Fruit fly (Drosophila melanogaster) whole organism, pupa: Measurements from ENCODE around the gene CG14564.

ENCODE experiments used
- CG10348 ChIP-seq: fragments of 200-800 bp; sonication (Bioruptor generic); IDR thresholded peaks from 2 replicates; pipeline ENCODE4 v1.3.6; 2022; ENCODE audit warnings: missing biosample characterization, missing genetic modification characterization
- CG12605 ChIP-seq: fragments of 200-800 bp; sonication (Bioruptor generic); IDR thresholded peaks from 2 replicates; pipeline ENCODE4 v1.3.6; 2022; ENCODE audit warnings: missing biosample characterization, missing genetic modification characterization
- CG13204 ChIP-seq: fragments of 200-800 bp; sonication (Bioruptor generic); optimal IDR thresholded peaks from 2 replicates; lab custom pipeline; 2018; ENCODE audit warnings: missing biosample characterization, mild to moderate bottlenecking, missing genetic modification characterization, moderate library complexity
- CG14655 ChIP-seq: fragments of 200-800 bp; sonication (Bioruptor generic); optimal IDR thresholded peaks from 3 replicates; lab custom pipeline; 2017; ENCODE audit warnings: mild to moderate bottlenecking, missing biosample characterization, missing genetic modification reagents, missing genetic modification characterization
- CG15710 ChIP-seq: fragments of 200-800 bp; sonication (Bioruptor generic); optimal IDR thresholded peaks from 2 replicates; lab custom pipeline; 2018; ENCODE audit warnings: missing biosample characterization, mild to moderate bottlenecking, missing genetic modification characterization, moderate library complexity
- CG17806 ChIP-seq: fragments of 200-800 bp; sonication (Bioruptor generic); optimal IDR thresholded peaks from 2 replicates; lab custom pipeline; 2018; ENCODE audit warnings: missing biosample characterization, mild to moderate bottlenecking, missing genetic modification characterization, moderate library complexity
- CG32121 ChIP-seq: fragments of 200-800 bp; sonication (Bioruptor generic); IDR thresholded peaks from 2 replicates; pipeline ENCODE4 v1.3.6; 2022; ENCODE audit warnings: missing biosample characterization, missing genetic modification characterization
- CG34367 ChIP-seq: fragments of 200-800 bp; sonication (Bioruptor generic); optimal IDR thresholded peaks from 2 replicates; lab custom pipeline; 2018; ENCODE audit warnings: missing biosample characterization, mild to moderate bottlenecking, missing genetic modification characterization
- CG4496 ChIP-seq: fragments of 200-800 bp; sonication (Bioruptor generic); IDR thresholded peaks from 3 replicates; pipeline ENCODE4 v1.3.6; 2022; ENCODE audit warnings: missing biosample characterization, missing genetic modification characterization
- CG8159 ChIP-seq: fragments of 200-800 bp; sonication (Bioruptor generic); optimal IDR thresholded peaks from 3 replicates; lab custom pipeline; 2018; ENCODE audit warnings: missing biosample characterization, mild to moderate bottlenecking, missing genetic modification characterization, moderate library complexity
- CG8301 ChIP-seq: fragments of 200-800 bp; sonication (Bioruptor generic); optimal IDR thresholded peaks from 2 replicates; lab custom pipeline; 2018; ENCODE audit warnings: missing biosample characterization, mild to moderate bottlenecking, missing genetic modification characterization
- CG9948 ChIP-seq: fragments of 200-800 bp; sonication (Bioruptor generic); optimal IDR thresholded peaks from 2 replicates; lab custom pipeline; 2018; ENCODE audit warnings: missing biosample characterization, mild to moderate bottlenecking, missing genetic modification characterization, moderate library complexity
- D1 ChIP-seq: fragments of 200-800 bp; sonication (Bioruptor generic); optimal IDR thresholded peaks from 2 replicates; lab custom pipeline; 2018; ENCODE audit warnings: missing biosample characterization, mild to moderate bottlenecking, missing genetic modification characterization, moderate library complexity
- EcR ChIP-seq: fragments of 200-800 bp; sonication (Bioruptor generic); optimal IDR thresholded peaks from 3 replicates; lab custom pipeline; 2019; ENCODE audit warnings: missing biosample characterization, missing genetic modification characterization, mild to moderate bottlenecking, moderate library complexity, missing genetic modification reagents
- Ets98B ChIP-seq: fragments of 200-800 bp; sonication (Bioruptor generic); IDR thresholded peaks from 2 replicates; pipeline ENCODE4 v1.3.6; 2022; ENCODE audit warnings: missing biosample characterization, missing genetic modification characterization
- Pif1A ChIP-seq: fragments of 200-800 bp; sonication (Bioruptor generic); optimal IDR thresholded peaks from 3 replicates; lab custom pipeline; 2016; ENCODE audit warnings: missing biosample characterization, missing genetic modification characterization
- Pif1B ChIP-seq: fragments of 200-800 bp; sonication (Bioruptor generic); optimal IDR thresholded peaks from 3 replicates; lab custom pipeline; 2016; ENCODE audit warnings: missing biosample characterization, missing genetic modification characterization
- Snoo ChIP-seq: fragments of 200-800 bp; sonication (Bioruptor generic); optimal IDR thresholded peaks from 3 replicates; lab custom pipeline; 2017; ENCODE audit warnings: missing biosample characterization, mild to moderate bottlenecking, missing genetic modification characterization, inconsistent platforms
- fd96Ca ChIP-seq: fragments of 200-800 bp; sonication (Bioruptor generic); IDR thresholded peaks from 3 replicates; pipeline ENCODE4 v1.3.6; 2022; ENCODE audit warnings: missing biosample characterization, missing genetic modification characterization
- gl ChIP-seq: fragments of 200-800 bp; sonication (Bioruptor generic); optimal IDR thresholded peaks from 2 replicates; lab custom pipeline; 2018; ENCODE audit warnings: missing biosample characterization, mild to moderate bottlenecking, missing genetic modification characterization
- rn ChIP-seq: fragments of 200-800 bp; sonication (Bioruptor generic); IDR thresholded peaks from 2 replicates; pipeline ENCODE4 v1.3.6; 2022; ENCODE audit warnings: missing biosample characterization, missing genetic modification characterization

Gene CG14564

dm6 chr3L:21727013-21727727 is 29.8 kb upstream of the CG14564 start:
- TF ChIP-seq CG34367 (tag; lab: Kevin White, UChicago) (no peak), Pif1B (no peak), gl (tag; lab: Kevin White, UChicago) (no peak), fd96Ca (GFP tag; lab: Robert Waterston, UW) (no peak), CG14655 (GFP tag; lab: Kevin White, UChicago) (no peak), CG15710 (no peak), CG9948 (tag; lab: Kevin White, UChicago) (no peak), D1 (tag; lab: Kevin White, UChicago) (no peak), CG8159 (tag; lab: Kevin White, UChicago) (no peak), Pif1A (GFP tag; lab: Kevin White, UChicago) (no peak), Snoo (tag; lab: Kevin White, UChicago) (no peak)

- TF ChIP-seq CG15710 (no peak), CG9948 (tag; lab: Kevin White, UChicago) (no peak), D1 (tag; lab: Kevin White, UChicago) (no peak), CG8301 (no peak), CG10348 (GFP tag; lab: Robert Waterston, UW) (no peak), CG8159 (tag; lab: Kevin White, UChicago) (no peak)
These were observed 29.2 kb upstream of the CG14564 start for dm6 chr3L:21727728-21728124.

- TF ChIP-seq Ets98B (GFP tag; lab: Robert Waterston, UW) (peak; percentile 89), fd96Ca (GFP tag; lab: Robert Waterston, UW) (peak; percentile 94), CG15710 (peak; percentile 81), CG17806 (tag; lab: Kevin White, UChicago) (peak; percentile 78), Pif1B (peak; percentile 68), CG10348 (GFP tag; lab: Robert Waterston, UW) (peak; percentile 83), CG4496 (GFP tag; lab: Robert Waterston, UW) (peak; percentile 92), CG32121 (peak; percentile 87), CG8301 (peak; percentile 80), gl (tag; lab: Kevin White, UChicago) (peak; percentile 44), CG12605 (GFP tag; lab: Robert Waterston, UW) (peak; percentile 63; the same call in 1 of the 2 replicates), CG34367 (tag; lab: Kevin White, UChicago) (peak; percentile 77), EcR (no peak), CG8159 (tag; lab: Kevin White, UChicago) (peak; percentile 75), CG14655 (GFP tag; lab: Kevin White, UChicago) (peak; percentile 79), rn (GFP tag; lab: Robert Waterston, UW) (peak; percentile 87), CG13204 (GFP tag; lab: Kevin White, UChicago) (no peak), Pif1A (GFP tag; lab: Kevin White, UChicago) (peak; percentile 82), Snoo (tag; lab: Kevin White, UChicago) (peak; percentile 74), CG9948 (tag; lab: Kevin White, UChicago) (peak; percentile 81), D1 (tag; lab: Kevin White, UChicago) (peak; percentile 63)
These were observed 28.3 kb upstream of the CG14564 start, which contains the start of the genes CG11247 and Polr2H for dm6 chr3L:21728616-21729047. CG11247 (minus strand) TSS chr3L:21728806. Polr2H (plus strand) TSS chr3L:21728932.

- TF ChIP-seq rn (GFP tag; lab: Robert Waterston, UW) (no peak), Pif1A (GFP tag; lab: Kevin White, UChicago) (no peak), Snoo (tag; lab: Kevin White, UChicago) (no peak), CG15710 (no peak), fd96Ca (GFP tag; lab: Robert Waterston, UW) (no peak), CG8159 (tag; lab: Kevin White, UChicago) (no peak), CG10348 (GFP tag; lab: Robert Waterston, UW) (no peak), CG32121 (no peak), CG9948 (tag; lab: Kevin White, UChicago) (no peak), Pif1B (no peak), CG12605 (GFP tag; lab: Robert Waterston, UW) (no peak), D1 (tag; lab: Kevin White, UChicago) (no peak), CG8301 (no peak), CG34367 (tag; lab: Kevin White, UChicago) (no peak), CG14655 (GFP tag; lab: Kevin White, UChicago) (no peak), CG4496 (GFP tag; lab: Robert Waterston, UW) (no peak), gl (tag; lab: Kevin White, UChicago) (no peak), CG13204 (GFP tag; lab: Kevin White, UChicago) (no peak)
These were observed 26.6 kb upstream of the CG14564 start, which contains the start of gene CG14570 for dm6 chr3L:21730354-21730753. CG14570 (minus strand) TSS chr3L:21730454.

dm6 chr3L:21731104-21731600 is 25.8 kb upstream of the CG14564 start, which contains the start of gene CG14569:
CG14569 (minus strand) TSS chr3L:21731550.
- no peak for TF ChIP-seq Pif1B
- TF ChIP-seq fd96Ca (GFP tag; lab: Robert Waterston, UW) = no peak
- TF ChIP-seq Snoo (tag; lab: Kevin White, UChicago) = no peak
- no peak for TF ChIP-seq CG15710
- TF ChIP-seq CG14655 (GFP tag; lab: Kevin White, UChicago) = no peak
- TF ChIP-seq Ets98B (GFP tag; lab: Robert Waterston, UW) = no peak
- TF ChIP-seq CG12605 (GFP tag; lab: Robert Waterston, UW) = no peak
- no peak for TF ChIP-seq D1 (tag; lab: Kevin White, UChicago)
- TF ChIP-seq CG13204 (GFP tag; lab: Kevin White, UChicago) = no peak
- TF ChIP-seq CG8159 (tag; lab: Kevin White, UChicago) = no peak
- TF ChIP-seq CG10348 (GFP tag; lab: Robert Waterston, UW) = no peak
- TF ChIP-seq CG17806 (tag; lab: Kevin White, UChicago) = no peak
